Fruit fly (Drosophila melanogaster) whole organism, embryonic: ENCODE data around the gene CG42393.

Experiments used
- CG10209 ChIP-seq: fragments of 200-800 bp; sonication (Bioruptor generic); optimal IDR thresholded peaks from 3 replicates; lab custom pipeline; 2017; ENCODE audit warnings: missing biosample characterization, mild to moderate bottlenecking, missing genetic modification characterization, missing genetic modification reagents
- CG12659 ChIP-seq: fragments of 200-800 bp; sonication (Bioruptor generic); optimal IDR thresholded peaks from 3 replicates; lab custom pipeline; 2017; ENCODE audit warnings: mild to moderate bottlenecking, missing biosample characterization, missing genetic modification reagents, missing genetic modification characterization
- CG2199 ChIP-seq: fragments of 200-800 bp; sonication (Bioruptor generic); IDR thresholded peaks from 3 replicates; pipeline ENCODE4 v1.3.6; 2022; ENCODE audit warnings: missing biosample characterization, missing genetic modification characterization
- CG33213 ChIP-seq: fragments of 200-800 bp; sonication (Bioruptor generic); optimal IDR thresholded peaks from 3 replicates; lab custom pipeline; 2016; ENCODE audit warnings: missing biosample characterization, missing genetic modification characterization
- Ets65A ChIP-seq: fragments of 200-800 bp; sonication (Bioruptor generic); peaks from one replicate; lab custom pipeline; 2016; ENCODE audit warnings: missing biosample characterization, missing genetic modification characterization
- NFAT ChIP-seq: fragments of 200-800 bp; sonication (Bioruptor generic); IDR thresholded peaks from 2 replicates; pipeline ENCODE4 v1.3.6; 2022; ENCODE audit warnings: missing biosample characterization, missing genetic modification characterization
- abd-A ChIP-seq: fragments of 200-800 bp; sonication (Bioruptor generic); optimal IDR thresholded peaks from 3 replicates; lab custom pipeline; 2019; ENCODE audit warnings: missing biosample characterization, mild to moderate bottlenecking, missing genetic modification characterization, moderate library complexity
- ranshi ChIP-seq: fragments of 200-800 bp; sonication (Bioruptor generic); IDR thresholded peaks from 2 replicates; pipeline ENCODE4 v1.3.6; 2022; ENCODE audit warnings: missing biosample characterization, missing genetic modification characterization
- ro ChIP-seq: fragments of 200-800 bp; sonication (Bioruptor generic); IDR thresholded peaks from 2 replicates; pipeline ENCODE4 v1.3.6; 2022; ENCODE audit warnings: missing biosample characterization, missing genetic modification characterization

- no peak for TF ChIP-seq CG33213 (GFP tag; lab: Kevin White, UChicago)
- no peak for TF ChIP-seq abd-A (tag; lab: Kevin White, UChicago)
- TF ChIP-seq NFAT (GFP tag; lab: Robert Waterston, UW), result no peak
- no peak for TF ChIP-seq CG12659 (GFP tag; lab: Kevin White, UChicago)
- TF ChIP-seq Ets65A, result no peak
- TF ChIP-seq CG10209, result no peak
- no peak for TF ChIP-seq CG2199 (GFP tag; lab: Robert Waterston, UW)
- no peak for TF ChIP-seq ranshi (GFP tag; lab: Robert Waterston, UW)
- no peak for TF ChIP-seq ro (GFP tag; lab: Robert Waterston, UW)
Observed at dm6 chr3L:18024589-18024988, 17.9 kb upstream of the CG42393 start.
